Worm (Caenorhabditis elegans) whole organism, L4 larva: ENCODE data around the gene dao-6.
A peak's percentile ranks its signal among the peaks of the same experiment; 100 is the strongest.

Source experiments
- ZK546.5 ChIP-seq, 2 experiments: sonication (generic microtip); optimal IDR thresholded peaks; 2 replicates each; lab custom pipeline; 2017; ENCODE audit warnings: missing biosample characterization in 2 of 2, missing genetic modification characterization in 2 of 2
- aha-1 ChIP-seq: fragments of 150-350 bp; peaks from one replicate; lab custom pipeline; 2014; ENCODE audit warnings: missing biosample characterization, missing genetic modification characterization
- aly-2 ChIP-seq: sonication (generic microtip); optimal IDR thresholded peaks from 2 replicates; lab custom pipeline; 2018; ENCODE audit warnings: missing biosample characterization, missing genetic modification characterization
- mdt-29 ChIP-seq: fragments of 200-800 bp; sonication (Bioruptor generic); IDR thresholded peaks from 2 replicates; pipeline ENCODE4 v1.3.6; 2022; ENCODE audit warnings: missing genetic modification reagents, missing genetic modification characterization, missing compliant biosample characterization
- nhr-10 ChIP-seq: fragments of 150-350 bp; optimal IDR thresholded peaks from 2 replicates; lab custom pipeline; 2014; ENCODE audit warnings: missing biosample characterization, missing genetic modification characterization
- nhr-6 ChIP-seq: fragments of 150-350 bp; optimal IDR thresholded peaks from 2 replicates; lab custom pipeline; 2014; ENCODE audit warnings: missing biosample characterization, missing genetic modification characterization

DNA sequence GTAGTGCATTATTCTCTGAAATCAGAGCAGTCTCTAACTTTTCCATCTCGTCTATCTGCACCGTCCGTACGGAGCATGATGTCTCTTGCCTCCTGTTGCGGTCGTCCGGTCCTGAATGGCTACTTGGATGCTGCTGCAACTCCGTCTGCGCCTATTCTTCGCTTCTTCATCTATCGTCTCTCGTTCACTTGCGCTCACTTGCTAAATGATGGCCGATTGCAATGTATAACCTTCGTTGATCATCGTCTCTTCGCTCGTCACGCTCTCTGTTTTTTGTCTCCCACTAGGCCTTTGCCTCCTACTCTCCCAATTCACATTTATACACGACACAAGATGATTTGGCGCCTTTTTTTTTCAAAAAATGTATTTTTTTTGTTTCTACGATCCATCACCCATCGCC is 38.7 kb downstream of the dao-6 start:
- TF ChIP-seq mdt-29 (GFP tag; lab: Robert Waterston, UW) (no peak), aly-2 (tag; lab: Kevin White, UChicago) (no peak), aha-1 (tag; lab: Kevin White, UChicago) (peak; percentile 97), ZK546.5 (tag; optimal IDR thresholded peaks at IDR 0.05; lab: Kevin White, UChicago) (no peak), nhr-6 (tag; lab: Kevin White, UChicago) (peak; percentile 43), nhr-10 (tag; lab: Kevin White, UChicago) (no peak)
